Worm (Caenorhabditis elegans): Measurements from ENCODE around the gene F55A11.7.

- no peak for TF ChIP-seq mdl-1 (tag; optimal IDR thresholded peaks at IDR 0.05)
- TF ChIP-seq sea-2 (GFP tag; optimal IDR thresholded peaks at IDR 0.05): no peak
- TF ChIP-seq ZK546.5 (tag; optimal IDR thresholded peaks at IDR 0.05): no peak
- no peak for TF ChIP-seq eor-1 (tag; optimal IDR thresholded peaks at IDR 0.05)
- TF ChIP-seq nhr-237 (tag; optimal IDR thresholded peaks at IDR 0.05): no peak
- no peak for TF ChIP-seq snpc-4 (tag; optimal IDR thresholded peaks at IDR 0.05)
Observed at ce11 chrV:11773420-11773819, 13.8 kb downstream of the F55A11.7 start, which contains the start of gene bus-18.

All from whole organism, L3 larva.